Worm (Caenorhabditis elegans) whole organism, late embryonic: ENCODE data around the gene tlk-1.

ENCODE experiments used
- K09A11.1 ChIP-seq: sonication (generic microtip); optimal IDR thresholded peaks from 2 replicates; lab custom pipeline; 2017; ENCODE audit warnings: antibody characterized with exemption, mild to moderate bottlenecking, missing genetic modification characterization, missing compliant biosample characterization; ENCODE audit not compliant: insufficient read depth
- ama-1 ChIP-seq: fragments of 150-350 bp; optimal IDR thresholded peaks from 2 replicates; lab custom pipeline; 2014
- ceh-14 ChIP-seq: sonication (generic microtip); optimal IDR thresholded peaks from 2 replicates; lab custom pipeline; 2016; ENCODE audit warnings: missing genotype, missing genetic modification characterization, missing compliant biosample characterization
- nfya-1 ChIP-seq: sonication (generic microtip); optimal IDR thresholded peaks from 2 replicates; lab custom pipeline; 2017; ENCODE audit warnings: missing genetic modification characterization, mild to moderate bottlenecking, missing compliant biosample characterization, antibody characterized with exemption, moderate library complexity

DNA sequence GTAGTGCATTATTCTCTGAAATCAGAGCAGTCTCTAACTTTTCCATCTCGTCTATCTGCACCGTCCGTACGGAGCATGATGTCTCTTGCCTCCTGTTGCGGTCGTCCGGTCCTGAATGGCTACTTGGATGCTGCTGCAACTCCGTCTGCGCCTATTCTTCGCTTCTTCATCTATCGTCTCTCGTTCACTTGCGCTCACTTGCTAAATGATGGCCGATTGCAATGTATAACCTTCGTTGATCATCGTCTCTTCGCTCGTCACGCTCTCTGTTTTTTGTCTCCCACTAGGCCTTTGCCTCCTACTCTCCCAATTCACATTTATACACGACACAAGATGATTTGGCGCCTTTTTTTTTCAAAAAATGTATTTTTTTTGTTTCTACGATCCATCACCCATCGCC is 2.4 kb upstream of the tlk-1 start:
- TF ChIP-seq nfya-1 (tag; lab: Kevin White, UChicago) (peak; percentile 70), ceh-14 (tag; lab: Kevin White, UChicago) (no peak), ama-1 (lab: Kevin White, UChicago) (no peak), K09A11.1 (tag; lab: Kevin White, UChicago) (no peak)
